Worm (Caenorhabditis elegans) whole organism, L3 larva: ENCODE data around the gene mtg-1.

Experiments
- aly-2 ChIP-seq: fragments of 150-350 bp; optimal IDR thresholded peaks from 2 replicates; lab custom pipeline; 2014; ENCODE audit warnings: missing biosample characterization, missing genetic modification characterization
- ceh-28 ChIP-seq: fragments of 150-350 bp; optimal IDR thresholded peaks from 2 replicates; lab custom pipeline; 2014; ENCODE audit warnings: missing biosample characterization, missing genetic modification reagents, missing genetic modification characterization
- ceh-9 ChIP-seq: sonication (generic microtip); optimal IDR thresholded peaks from 2 replicates; lab custom pipeline; 2018; ENCODE audit warnings: missing biosample characterization, missing genetic modification characterization
- daf-12 ChIP-seq: fragments of 150-350 bp; optimal IDR thresholded peaks from 2 replicates; lab custom pipeline; 2014; ENCODE audit warnings: missing biosample characterization, missing genetic modification reagents, missing genetic modification characterization
- egl-27 ChIP-seq: sonication (generic microtip); optimal IDR thresholded peaks from 4 replicates; lab custom pipeline; 2017; ENCODE audit warnings: missing biosample characterization, missing genetic modification reagents, missing genetic modification characterization
- egl-5 ChIP-seq: fragments of 150-350 bp; optimal IDR thresholded peaks from 2 replicates; lab custom pipeline; 2017; ENCODE audit warnings: missing biosample characterization, missing genetic modification reagents, missing genetic modification characterization, inconsistent platforms
- elt-3 ChIP-seq, 3 experiments: fragments of 150-350 bp in 1 of 3; sonication (generic microtip) in 2 of 3; optimal IDR thresholded peaks; 2 replicates in 2 of 3; 4 replicates in 1 of 3; lab custom pipeline; 2014 to 2017; ENCODE audit warnings: missing biosample characterization in 3 of 3, missing genetic modification characterization in 3 of 3
- eor-1 ChIP-seq, 2 experiments: fragments of 150-350 bp; optimal IDR thresholded peaks; 2 replicates each; lab custom pipeline; 2014 to 2018; ENCODE audit warnings: missing biosample characterization in 2 of 2, missing genetic modification characterization in 2 of 2
- fkh-10 ChIP-seq: sonication (generic microtip); optimal IDR thresholded peaks from 2 replicates; lab custom pipeline; 2017; ENCODE audit warnings: missing biosample characterization, missing genetic modification reagents, missing genetic modification characterization
- fkh-2 ChIP-seq: fragments of 150-350 bp; optimal IDR thresholded peaks from 2 replicates; lab custom pipeline; 2014; ENCODE audit warnings: missing biosample characterization, missing genetic modification reagents, missing genetic modification characterization
- hmg-11 ChIP-seq: sonication (generic microtip); optimal IDR thresholded peaks from 2 replicates; lab custom pipeline; 2016; ENCODE audit warnings: missing genetic modification characterization, missing compliant biosample characterization
- jun-1 ChIP-seq: fragments of 150-350 bp; optimal IDR thresholded peaks from 2 replicates; lab custom pipeline; 2014; ENCODE audit warnings: missing biosample characterization, missing genetic modification reagents, missing genetic modification characterization
- lin-15B ChIP-seq: fragments of 150-350 bp; optimal IDR thresholded peaks from 2 replicates; lab custom pipeline; 2014; ENCODE audit warnings: missing biosample characterization, missing genetic modification characterization
- lin-39 ChIP-seq: fragments of 150-350 bp; optimal IDR thresholded peaks from 2 replicates; lab custom pipeline; 2018; ENCODE audit warnings: missing biosample characterization, missing genetic modification reagents, missing genetic modification characterization
- lsy-12 ChIP-seq: sonication (generic microtip); optimal IDR thresholded peaks from 2 replicates; lab custom pipeline; 2016; ENCODE audit warnings: mild to moderate bottlenecking, missing genetic modification characterization, missing compliant biosample characterization
- mdl-1 ChIP-seq: fragments of 150-350 bp; optimal IDR thresholded peaks from 2 replicates; lab custom pipeline; 2014; ENCODE audit warnings: missing biosample characterization, missing genetic modification characterization
- nfya-1 ChIP-seq: sonication (generic microtip); optimal IDR thresholded peaks from 2 replicates; lab custom pipeline; 2017; ENCODE audit warnings: missing genetic modification characterization, mild to moderate bottlenecking, missing compliant biosample characterization, antibody characterized with exemption, moderate library complexity; ENCODE audit not compliant: insufficient read depth
- nhr-11 ChIP-seq: fragments of 150-350 bp; optimal IDR thresholded peaks from 2 replicates; lab custom pipeline; 2014; ENCODE audit warnings: missing biosample characterization, missing genetic modification characterization
- nhr-12 ChIP-seq: fragments of 150-350 bp; optimal IDR thresholded peaks from 2 replicates; lab custom pipeline; 2014; ENCODE audit warnings: missing biosample characterization, missing genetic modification characterization
- nhr-23 ChIP-seq: fragments of 150-350 bp; optimal IDR thresholded peaks from 2 replicates; lab custom pipeline; 2014; ENCODE audit warnings: missing biosample characterization, missing genetic modification reagents, missing genetic modification characterization
- nhr-28 ChIP-seq: fragments of 150-350 bp; optimal IDR thresholded peaks from 2 replicates; lab custom pipeline; 2014; ENCODE audit warnings: missing biosample characterization, missing genetic modification characterization
- nhr-67 ChIP-seq: fragments of 150-350 bp; optimal IDR thresholded peaks from 2 replicates; lab custom pipeline; 2014; ENCODE audit warnings: missing biosample characterization, missing genetic modification characterization
- pha-4 ChIP-seq: fragments of 150-350 bp; optimal IDR thresholded peaks from 2 replicates; lab custom pipeline; 2014; ENCODE audit warnings: missing biosample characterization, missing genetic modification reagents, missing genetic modification characterization
- pqm-1 ChIP-seq: fragments of 150-350 bp; optimal IDR thresholded peaks from 2 replicates; lab custom pipeline; 2017; ENCODE audit warnings: missing biosample characterization, missing genetic modification characterization, inconsistent platforms
- skn-1 ChIP-seq: fragments of 150-350 bp; optimal IDR thresholded peaks from 2 replicates; lab custom pipeline; 2014; ENCODE audit warnings: missing biosample characterization, missing genetic modification characterization
- snpc-4 ChIP-seq: fragments of 150-350 bp; optimal IDR thresholded peaks from 2 replicates; lab custom pipeline; 2014; ENCODE audit warnings: missing biosample characterization, missing genetic modification characterization
- unc-39 ChIP-seq: sonication (generic microtip); optimal IDR thresholded peaks from 4 replicates; lab custom pipeline; 2017; ENCODE audit warnings: missing biosample characterization, missing genetic modification characterization
- ztf-4 ChIP-seq: fragments of 150-350 bp; optimal IDR thresholded peaks from 2 replicates; lab custom pipeline; 2014; ENCODE audit warnings: missing biosample characterization, missing genetic modification characterization

Gene mtg-1

DNA sequence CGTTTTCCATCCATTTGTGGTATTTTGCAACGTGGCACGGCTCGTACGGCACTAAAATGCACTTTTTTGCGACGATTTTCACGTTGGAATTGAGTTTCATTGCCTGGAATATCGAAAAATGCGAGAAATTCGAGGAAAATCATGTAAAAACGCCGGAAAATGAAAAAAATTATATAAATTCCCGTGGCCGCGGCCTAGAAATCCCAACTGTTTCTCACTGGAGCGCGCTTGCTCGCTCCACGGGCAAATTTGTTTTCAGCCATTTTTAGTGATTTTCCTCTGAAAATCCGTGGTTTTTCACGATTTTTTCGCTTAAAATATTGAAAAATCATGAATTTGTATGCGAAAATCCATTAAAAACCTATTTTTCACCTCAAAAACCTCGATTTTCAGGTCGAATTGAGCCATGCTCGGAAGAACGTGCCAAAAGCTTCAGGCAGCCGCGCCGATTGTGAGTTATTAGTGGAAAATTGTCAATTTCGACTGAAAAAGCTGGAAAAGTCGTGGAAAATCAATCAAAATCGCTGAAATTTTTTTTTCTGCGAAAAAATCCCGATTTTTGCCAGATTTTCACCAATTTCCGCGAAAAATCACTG is 6.6 kb downstream of the mtg-1 start, which contains the start of the genes Y67D2.5 and cisd-3.2:
TSS of gene Y67D2.5 (minus strand) at position 145 of the 596 bp plus-strand sequence.
TSS of gene cisd-3.2 (plus strand) at position 394 of the 596 bp plus-strand sequence.
- TF ChIP-seq aly-2 (tag; lab: Kevin White, UChicago) (no peak), hmg-11 (tag; lab: Kevin White, UChicago) (peak; percentile 5), nfya-1 (tag; lab: Kevin White, UChicago) (peak; percentile 1), mdl-1 (tag; lab: Kevin White, UChicago) (no peak), lin-15B (tag; lab: Kevin White, UChicago) (peak; percentile 86), pha-4 (tag; lab: Kevin White, UChicago) (peak; percentile 24)

ce11 chrIII:1543406-1544011 is 9.9 kb downstream of the mtg-1 start:
- TF ChIP-seq nhr-12 (tag; lab: Kevin White, UChicago) (no peak), egl-27 (tag; lab: Kevin White, UChicago) (no peak), ceh-9 (no peak), ceh-28 (tag; lab: Kevin White, UChicago) (peak; percentile 90), fkh-10 (no peak), fkh-2 (tag; lab: Kevin White, UChicago) (no peak)

ce11 chrIII:1554347-1554746 is 20.8 kb downstream of the mtg-1 start, which contains the start of gene ddx-35:
ddx-35 (minus strand) TSS chrIII:1554447.
- TF ChIP-seq lin-39 (tag; lab: Kevin White, UChicago) (no peak), unc-39 (tag; lab: Kevin White, UChicago) (no peak), eor-1 (tag; optimal IDR thresholded peaks at IDR 0.05; lab: Kevin White, UChicago) (no peak), ztf-4 (tag; lab: Kevin White, UChicago) (no peak), nhr-67 (tag; lab: Kevin White, UChicago) (no peak), skn-1 (tag; lab: Kevin White, UChicago) (no peak), fkh-10 (no peak)

- peak; percentile 39 for TF ChIP-seq nhr-23 (tag; lab: Kevin White, UChicago)
- peak; percentile 61 for TF ChIP-seq nfya-1 (tag; lab: Kevin White, UChicago)
- peak; percentile 49 for TF ChIP-seq hmg-11 (tag; lab: Kevin White, UChicago)
- no peak for TF ChIP-seq nhr-11 (tag; lab: Kevin White, UChicago)
- no peak for TF ChIP-seq daf-12 (tag; lab: Kevin White, UChicago)
- TF ChIP-seq pha-4 (tag; lab: Kevin White, UChicago), result peak; percentile 74
- peak; percentile 45 for TF ChIP-seq egl-5 (tag; lab: Kevin White, UChicago)
- TF ChIP-seq lin-15B (tag; lab: Kevin White, UChicago), result peak; percentile 54
Observed at ce11 chrIII:1558441-1559159, 25.0 kb downstream of the mtg-1 start, which contains the start of the genes eelo-1 and Y67D2.2. eelo-1 (minus strand) TSS chrIII:1558529. Y67D2.2 (plus strand) TSS chrIII:1558800.

- TF ChIP-seq lin-39 (tag; lab: Kevin White, UChicago), result no peak
- TF ChIP-seq nhr-28 (tag; lab: Kevin White, UChicago), result no peak
- TF ChIP-seq pha-4 (tag; lab: Kevin White, UChicago), result no peak
- TF ChIP-seq unc-39 (tag; lab: Kevin White, UChicago), result no peak
- no peak for TF ChIP-seq pqm-1 (tag; lab: Kevin White, UChicago)
- TF ChIP-seq jun-1 (tag; lab: Kevin White, UChicago), result no peak
- no peak for TF ChIP-seq nhr-23 (tag; lab: Kevin White, UChicago)
- TF ChIP-seq ztf-4 (tag; lab: Kevin White, UChicago), result no peak
- no peak for TF ChIP-seq mdl-1 (tag; lab: Kevin White, UChicago)
- no peak for TF ChIP-seq snpc-4 (tag; lab: Kevin White, UChicago)
- no peak for TF ChIP-seq nhr-11 (tag; lab: Kevin White, UChicago)
- TF ChIP-seq lsy-12, result no peak
Observed at ce11 chrIII:1570006-1570405, 36.4 kb downstream of the mtg-1 start, which contains the start of gene rep-1. rep-1 (plus strand) TSS chrIII:1570306.

DNA sequence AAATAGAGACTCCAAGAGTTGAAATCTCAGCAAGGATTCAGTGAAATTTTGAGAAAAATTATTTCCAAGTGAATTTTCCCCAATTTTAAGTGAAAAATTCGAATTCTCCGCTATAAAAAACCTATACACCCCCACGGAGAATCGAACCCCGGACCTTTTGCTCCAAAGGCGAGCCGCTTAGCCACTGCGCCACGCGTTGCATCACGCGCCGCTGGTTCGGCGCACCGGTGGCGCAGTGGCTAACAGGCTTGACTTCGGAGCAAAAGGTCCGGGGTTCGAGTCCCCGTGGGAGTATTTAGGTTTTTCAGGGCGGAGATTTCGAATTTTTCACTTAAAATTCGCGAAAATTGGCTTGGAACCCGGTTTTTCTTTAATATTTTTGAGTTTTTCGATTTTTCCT is 42.1 kb downstream of the mtg-1 start:
- TF ChIP-seq nhr-23 (tag; lab: Kevin White, UChicago) (no peak), elt-3 (tag; optimal IDR thresholded peaks at IDR 0.05; lab: Kevin White, UChicago) (no peak), daf-12 (tag; lab: Kevin White, UChicago) (no peak), fkh-2 (tag; lab: Kevin White, UChicago) (no peak), unc-39 (tag; lab: Kevin White, UChicago) (no peak)
- TF ChIP-seq, all 47 proteins: peak for 0
